Fruit fly (Drosophila melanogaster): ENCODE data around the gene ND-13B.

Gene ND-13B

dm6 chr3L:10681814-10682213 lies 12.1 kb downstream of the ND-13B start (continued):
- TF ChIP-seq ATbp (GFP tag; optimal IDR thresholded peaks at IDR 0.05) (peak; percentile 30), her (GFP tag; optimal IDR thresholded peaks at IDR 0.05) (peak; percentile 16), Bteb2 (GFP tag; optimal IDR thresholded peaks at IDR 0.05) (no peak), tna (GFP tag; IDR thresholded peaks at IDR 0.05; ENCODE audit: partially characterized antibody) (no peak), Nf-YA (GFP tag; IDR thresholded peaks at IDR 0.05) (no peak), HmgZ (tag; optimal IDR thresholded peaks at IDR 0.05) (peak; percentile 38), Gug (GFP tag; IDR thresholded peaks at IDR 0.05) (no peak), CG2202 (tag; optimal IDR thresholded peaks at IDR 0.05) (no peak), Sox100B (GFP tag; optimal IDR thresholded peaks at IDR 0.05) (no peak), trh (GFP tag; optimal IDR thresholded peaks at IDR 0.05) (no peak), CG9215 (GFP tag; IDR thresholded peaks at IDR 0.05) (no peak), CG43689 (GFP tag; IDR thresholded peaks at IDR 0.05) (no peak), Dp (GFP tag; optimal IDR thresholded peaks at IDR 0.05) (no peak), CG4820 (GFP tag; optimal IDR thresholded peaks at IDR 0.05) (no peak), mam (GFP tag; optimal IDR thresholded peaks at IDR 0.05) (no peak), gt (GFP tag; IDR thresholded peaks at IDR 0.05) (no peak), Vsx1 (GFP tag; optimal IDR thresholded peaks at IDR 0.05) (no peak), Side (GFP tag; optimal IDR thresholded peaks at IDR 0.05) (no peak), Awh (GFP tag; IDR thresholded peaks at IDR 0.05) (peak; percentile 50; the same call in 1 of the 2 replicates), Dbx (GFP tag; IDR thresholded peaks at IDR 0.05) (peak; percentile 31; the same call in 1 of the 3 replicates), Bdp1 (GFP tag; optimal IDR thresholded peaks at IDR 0.05) (no peak), CG13894 (tag; optimal IDR thresholded peaks at IDR 0.05) (no peak), crol (GFP tag; IDR thresholded peaks at IDR 0.05) (peak; percentile 92), CG4404 (GFP tag; IDR thresholded peaks at IDR 0.05) (no peak), ind (GFP tag; optimal IDR thresholded peaks at IDR 0.05) (no peak), C15 (GFP tag; IDR thresholded peaks at IDR 0.05) (no peak), CkIIα-i1 (GFP tag; IDR thresholded peaks at IDR 0.05) (no peak), Doc3 (GFP tag; IDR thresholded peaks at IDR 0.05; ENCODE audit: partially characterized antibody) (peak; percentile 32; the same call in 1 of the 3 replicates), CG9609 (GFP tag; optimal IDR thresholded peaks at IDR 0.05) (no peak), CG14965 (GFP tag; optimal IDR thresholded peaks at IDR 0.05; ENCODE audit: borderline replicate concordance) (no peak), Mes4 (GFP tag; optimal IDR thresholded peaks at IDR 0.05) (no peak), Ada2b (GFP tag; IDR thresholded peaks at IDR 0.05) (0 out of 2 replicates have a peak, but pooled peaks have one; percentile 30), CG32532 (GFP tag; IDR thresholded peaks at IDR 0.05) (peak; percentile 76; the same call in 1 of the 2 replicates), Xbp1 (GFP tag; optimal IDR thresholded peaks at IDR 0.05) (no peak), amos (GFP tag; IDR thresholded peaks at IDR 0.05; ENCODE audit: partially characterized antibody) (no peak), CG1792 (GFP tag; optimal IDR thresholded peaks at IDR 0.05) (no peak), unpg (GFP tag; optimal IDR thresholded peaks at IDR 0.05) (no peak), Myb (GFP tag; optimal IDR thresholded peaks at IDR 0.05) (no peak), NK7.1 (GFP tag; optimal IDR thresholded peaks at IDR 0.05) (peak; percentile 19), CG3065 (GFP tag; optimal IDR thresholded peaks at IDR 0.05) (no peak), onecut (GFP tag; IDR thresholded peaks at IDR 0.05) (peak; percentile 4; the same call in 1 of the 2 replicates), CG11723 (GFP tag; optimal IDR thresholded peaks at IDR 0.05) (no peak), CG32772 (GFP tag; IDR thresholded peaks at IDR 0.05) (no peak), CG10431 (GFP tag; optimal IDR thresholded peaks at IDR 0.05) (no peak), CG18599 (GFP tag; optimal IDR thresholded peaks at IDR 0.05) (no peak), CG12942 (GFP tag; optimal IDR thresholded peaks at IDR 0.05) (no peak), Rx (GFP tag; IDR thresholded peaks at IDR 0.05) (no peak), lab (GFP tag; optimal IDR thresholded peaks at IDR 0.05) (no peak), B-H2 (GFP tag; optimal IDR thresholded peaks at IDR 0.05) (peak; percentile 3), br (optimal IDR thresholded peaks at IDR 0.05) (no peak), BEAF-32 (GFP tag; optimal IDR thresholded peaks at IDR 0.05) (no peak), Trl (optimal IDR thresholded peaks at IDR 0.05) (peak; percentile 94 to 97), Trl (GFP tag; optimal IDR thresholded peaks at IDR 0.05) (peak; percentile 61)
